Worm (Caenorhabditis elegans) whole organism, late embryonic: ENCODE data around the gene C04A2.15.
A peak's percentile ranks its signal among the peaks of the same experiment; 100 is the strongest.

Experiments used
- F13H6.1 ChIP-seq: sonication (generic microtip); optimal IDR thresholded peaks from 2 replicates; lab custom pipeline; 2016; ENCODE audit warnings: missing genetic modification characterization, missing compliant biosample characterization
- K02D7.2 ChIP-seq: sonication (generic microtip); optimal IDR thresholded peaks from 2 replicates; lab custom pipeline; 2017; ENCODE audit warnings: mild to moderate bottlenecking, missing genetic modification characterization, missing compliant biosample characterization
- K09A11.1 ChIP-seq: sonication (generic microtip); optimal IDR thresholded peaks from 2 replicates; lab custom pipeline; 2017; ENCODE audit warnings: antibody characterized with exemption, mild to moderate bottlenecking, missing genetic modification characterization, missing compliant biosample characterization; ENCODE audit not compliant: insufficient read depth
- T23F11.4 ChIP-seq: fragments of 200-800 bp; sonication (Bioruptor generic); optimal IDR thresholded peaks from 2 replicates; lab custom pipeline; 2018; ENCODE audit warnings: mild to moderate bottlenecking, missing genetic modification characterization, missing compliant biosample characterization
- Y22D7AL.16 ChIP-seq: sonication (generic microtip); optimal IDR thresholded peaks from 2 replicates; lab custom pipeline; 2016; ENCODE audit warnings: missing genetic modification characterization, missing compliant biosample characterization
- ahr-1 ChIP-seq: sonication (generic microtip); optimal IDR thresholded peaks from 2 replicates; lab custom pipeline; 2016; ENCODE audit warnings: missing genetic modification characterization, missing compliant biosample characterization
- ceh-14 ChIP-seq: sonication (generic microtip); optimal IDR thresholded peaks from 2 replicates; lab custom pipeline; 2016; ENCODE audit warnings: missing genotype, missing genetic modification characterization, missing compliant biosample characterization
- ceh-19 ChIP-seq: fragments of 200-800 bp; sonication (Bioruptor generic); optimal IDR thresholded peaks from 2 replicates; lab custom pipeline; 2018; ENCODE audit warnings: mild to moderate bottlenecking, missing genetic modification characterization, missing compliant biosample characterization
- ceh-2 ChIP-seq: sonication (generic microtip); optimal IDR thresholded peaks from 2 replicates; lab custom pipeline; 2016; ENCODE audit warnings: missing genotype, missing genetic modification characterization, missing compliant biosample characterization
- ceh-22 ChIP-seq: sonication (generic microtip); optimal IDR thresholded peaks from 2 replicates; lab custom pipeline; 2017; ENCODE audit warnings: missing biosample characterization, missing genetic modification characterization
- ceh-24 ChIP-seq: sonication (generic microtip); optimal IDR thresholded peaks from 2 replicates; lab custom pipeline; 2016; ENCODE audit warnings: mild to moderate bottlenecking, missing genetic modification characterization, missing compliant biosample characterization
- ceh-30 ChIP-seq: fragments of 150-350 bp; optimal IDR thresholded peaks from 2 replicates; lab custom pipeline; 2014; ENCODE audit warnings: missing biosample characterization, missing genetic modification characterization
- ceh-31 ChIP-seq: sonication (generic microtip); optimal IDR thresholded peaks from 2 replicates; lab custom pipeline; 2016; ENCODE audit warnings: missing genetic modification characterization, missing compliant biosample characterization
- ceh-45 ChIP-seq: fragments of 200-800 bp; sonication (Bioruptor generic); IDR thresholded peaks from 2 replicates; pipeline ENCODE4 v1.3.6; 2022; ENCODE audit warnings: missing genetic modification reagents, missing genetic modification characterization, missing compliant biosample characterization
- ceh-48 ChIP-seq: sonication (generic microtip); optimal IDR thresholded peaks from 2 replicates; lab custom pipeline; 2016; ENCODE audit warnings: missing genetic modification characterization, inconsistent platforms, missing compliant biosample characterization
- ceh-9 ChIP-seq: sonication (generic microtip); optimal IDR thresholded peaks from 2 replicates; lab custom pipeline; 2016; ENCODE audit warnings: mild to moderate bottlenecking, missing genetic modification characterization, inconsistent platforms, missing compliant biosample characterization
- che-1 ChIP-seq: sonication (generic microtip); optimal IDR thresholded peaks from 2 replicates; lab custom pipeline; 2016; ENCODE audit warnings: mild to moderate bottlenecking, missing genetic modification characterization, missing compliant biosample characterization
- dmd-4 ChIP-seq: sonication (generic microtip); optimal IDR thresholded peaks from 2 replicates; lab custom pipeline; 2016; ENCODE audit warnings: borderline replicate concordance, missing genetic modification characterization, missing compliant biosample characterization
- elt-2 ChIP-seq: sonication (generic microtip); optimal IDR thresholded peaks from 2 replicates; lab custom pipeline; 2016; ENCODE audit warnings: missing genetic modification reagents, missing genetic modification characterization, missing compliant biosample characterization
- elt-4 ChIP-seq: sonication (generic microtip); optimal IDR thresholded peaks from 2 replicates; lab custom pipeline; 2016; ENCODE audit warnings: missing genetic modification characterization, missing compliant biosample characterization
- ets-4 ChIP-seq: sonication (generic microtip); optimal IDR thresholded peaks from 2 replicates; lab custom pipeline; 2016; ENCODE audit warnings: missing genetic modification characterization, missing compliant biosample characterization
- hlh-15 ChIP-seq: sonication (generic microtip); optimal IDR thresholded peaks from 2 replicates; lab custom pipeline; 2016; ENCODE audit warnings: missing genetic modification characterization, missing compliant biosample characterization
- hlh-30 ChIP-seq: sonication (generic microtip); optimal IDR thresholded peaks from 2 replicates; lab custom pipeline; 2017; ENCODE audit warnings: antibody characterized with exemption, missing genetic modification characterization, missing compliant biosample characterization; ENCODE audit not compliant: insufficient read depth
- hlh-6 ChIP-seq: sonication (generic microtip); optimal IDR thresholded peaks from 2 replicates; lab custom pipeline; 2016; ENCODE audit warnings: missing genotype, missing genetic modification characterization, missing compliant biosample characterization
- lim-6 ChIP-seq: sonication (generic microtip); optimal IDR thresholded peaks from 2 replicates; lab custom pipeline; 2016; ENCODE audit warnings: missing genetic modification characterization, missing compliant biosample characterization
- madf-2 ChIP-seq: sonication (generic microtip); optimal IDR thresholded peaks from 2 replicates; lab custom pipeline; 2017; ENCODE audit warnings: missing genetic modification characterization, missing compliant biosample characterization
- nhr-11 ChIP-seq: fragments of 150-350 bp; optimal IDR thresholded peaks from 2 replicates; lab custom pipeline; 2014; ENCODE audit warnings: missing biosample characterization, missing genetic modification characterization
- nhr-232 ChIP-seq: sonication (generic microtip); optimal IDR thresholded peaks from 2 replicates; lab custom pipeline; 2016; ENCODE audit warnings: missing genetic modification characterization, missing compliant biosample characterization
- pag-3 ChIP-seq: sonication (generic microtip); optimal IDR thresholded peaks from 2 replicates; lab custom pipeline; 2016; ENCODE audit warnings: missing compliant biosample characterization, missing genetic modification characterization, borderline replicate concordance
- pax-1 ChIP-seq: fragments of 150-350 bp; optimal IDR thresholded peaks from 2 replicates; lab custom pipeline; 2014; ENCODE audit warnings: missing biosample characterization, missing genetic modification characterization
- pqm-1 ChIP-seq: sonication (generic microtip); optimal IDR thresholded peaks from 2 replicates; lab custom pipeline; 2016; ENCODE audit warnings: missing genetic modification characterization, missing compliant biosample characterization
- ref-2 ChIP-seq: sonication (generic microtip); optimal IDR thresholded peaks from 2 replicates; lab custom pipeline; 2016; ENCODE audit warnings: missing genetic modification characterization, missing compliant biosample characterization
- sdc-2 ChIP-seq: sonication (generic microtip); optimal IDR thresholded peaks from 2 replicates; lab custom pipeline; 2016; ENCODE audit warnings: missing genotype, missing genetic modification characterization, missing compliant biosample characterization
- syd-9 ChIP-seq: sonication (generic microtip); optimal IDR thresholded peaks from 2 replicates; lab custom pipeline; 2016; ENCODE audit warnings: mild to moderate bottlenecking, missing genetic modification characterization, moderate library complexity, missing compliant biosample characterization
- tbx-2 ChIP-seq: sonication (generic microtip); optimal IDR thresholded peaks from 2 replicates; lab custom pipeline; 2016; ENCODE audit warnings: missing genetic modification characterization, missing compliant biosample characterization
- ttx-3 ChIP-seq: sonication (generic microtip); optimal IDR thresholded peaks from 2 replicates; lab custom pipeline; 2016; ENCODE audit warnings: missing genetic modification reagents, missing genetic modification characterization, missing compliant biosample characterization
- unc-3 ChIP-seq, 2 experiments: fragments of 200-800 bp in 1 of 2; sonication (Bioruptor generic) in 1 of 2; sonication (generic microtip) in 1 of 2; conservative IDR thresholded peaks in 1 of 2; optimal IDR thresholded peaks in 1 of 2; 2 replicates each; pipeline versions ENCODE4 v1.3.6 to Lab custom; 2016 to 2022; ENCODE audit warnings: missing compliant biosample characterization in 2 of 2, missing genetic modification characterization in 2 of 2, missing genetic modification reagents in 1 of 2
- zip-5 ChIP-seq: sonication (generic microtip); optimal IDR thresholded peaks from 2 replicates; lab custom pipeline; 2016; ENCODE audit warnings: missing genetic modification characterization, missing compliant biosample characterization
- ztf-16 ChIP-seq: sonication (generic microtip); optimal IDR thresholded peaks from 2 replicates; lab custom pipeline; 2017; ENCODE audit warnings: missing genetic modification characterization, missing compliant biosample characterization

Gene C04A2.15

DNA sequence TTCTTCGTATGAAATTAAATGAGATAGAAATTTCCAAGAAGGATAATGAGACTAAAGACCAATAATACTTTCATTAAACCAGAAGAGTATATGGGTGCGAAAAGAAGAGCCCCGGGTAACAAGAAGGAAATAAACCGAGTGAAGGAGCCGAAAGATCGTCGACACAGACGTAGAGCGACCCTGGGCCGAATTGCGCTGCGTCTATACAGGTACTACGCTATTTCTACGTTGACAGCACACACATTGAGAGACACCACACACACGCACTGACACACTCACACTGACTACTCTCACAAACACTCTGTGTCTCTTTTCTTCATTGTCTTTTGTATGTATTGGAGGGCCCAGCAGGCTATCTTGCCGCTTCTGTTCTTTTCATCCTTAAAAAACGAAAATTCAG, 6.8 kb downstream of the C04A2.15 start (continued):
- TF ChIP-seq hlh-6 (tag; lab: Kevin White, UChicago) (peak; percentile 17), pax-1 (tag; lab: Kevin White, UChicago) (no peak), pag-3 (no peak), sdc-2 (no peak), tbx-2 (tag; lab: Kevin White, UChicago) (peak; percentile 82), ceh-48 (tag; lab: Kevin White, UChicago) (peak; percentile 9), ceh-24 (no peak), nhr-232 (tag; lab: Kevin White, UChicago) (peak; percentile 27), K02D7.2 (tag; lab: Kevin White, UChicago) (no peak), ceh-31 (tag; lab: Kevin White, UChicago) (peak; percentile 82), zip-5 (tag; lab: Kevin White, UChicago) (no peak), dmd-4 (no peak), K09A11.1 (peak; percentile 8), ceh-30 (tag; lab: Kevin White, UChicago) (peak; percentile 15), ref-2 (tag; lab: Kevin White, UChicago) (peak; percentile 48), ceh-14 (peak; percentile 22)

DNA sequence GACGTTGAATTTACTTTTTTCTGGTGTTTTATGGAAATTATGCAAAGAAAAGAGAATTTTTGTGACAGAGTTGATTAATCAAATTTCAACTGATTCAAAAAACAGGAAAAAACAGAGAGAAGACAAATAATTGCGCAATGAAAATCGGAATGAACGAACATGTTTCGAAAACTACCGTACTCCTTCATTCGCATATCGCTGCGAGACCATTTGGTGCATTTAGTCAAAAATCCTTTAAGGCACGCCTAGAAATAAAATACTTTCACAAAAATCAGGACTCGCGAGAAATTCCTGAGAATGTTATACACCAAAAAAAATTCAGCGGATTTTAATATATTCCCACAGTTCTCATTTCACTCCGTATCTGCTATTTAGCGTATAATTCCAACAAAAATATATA, 8.0 kb downstream of the C04A2.15 start:
- TF ChIP-seq elt-4 (no peak), che-1 (no peak), ttx-3 (no peak), ceh-45 (GFP tag; lab: Robert Waterston, UW) (no peak), ceh-48 (tag; lab: Kevin White, UChicago) (no peak), syd-9 (tag; lab: Kevin White, UChicago) (no peak), ceh-14 (no peak), lim-6 (no peak)

DNA sequence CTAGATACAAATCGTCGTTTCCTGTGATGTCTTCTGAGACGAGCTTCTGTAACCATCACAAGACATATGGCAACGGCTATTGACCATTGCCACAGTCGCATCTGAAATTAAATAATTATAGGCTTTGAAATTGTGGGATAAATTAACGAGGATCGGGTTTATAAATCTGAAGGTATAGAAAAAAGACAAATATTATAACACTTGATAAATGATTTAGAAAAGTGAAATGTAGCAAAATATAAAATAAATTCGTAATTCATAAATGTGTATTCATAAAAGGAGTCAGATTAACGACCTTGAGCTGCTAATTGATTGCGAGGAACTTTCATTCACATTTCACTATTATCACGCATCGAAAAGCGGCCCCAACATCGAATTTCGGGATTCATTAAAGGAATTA, 11.6 kb downstream of the C04A2.15 start, which contains the start of gene aff-1:
aff-1 (minus strand) TSS at position 101 of the 400 bp plus-strand sequence.
- TF ChIP-seq ceh-48 (tag; lab: Kevin White, UChicago): no peak
- no peak for TF ChIP-seq ceh-31 (tag; lab: Kevin White, UChicago)
- TF ChIP-seq hlh-30: no peak
- TF ChIP-seq unc-3 (GFP tag; conservative IDR thresholded peaks at IDR 0.05; lab: Robert Waterston, UW): no peak
- no peak for TF ChIP-seq unc-3 (tag; optimal IDR thresholded peaks at IDR 0.05; lab: Kevin White, UChicago)
- TF ChIP-seq ets-4 (tag; lab: Kevin White, UChicago): no peak
- no peak for TF ChIP-seq T23F11.4 (GFP tag; lab: Kevin White, UChicago)
- no peak for TF ChIP-seq syd-9 (tag; lab: Kevin White, UChicago)
- no peak for TF ChIP-seq hlh-15 (tag; lab: Kevin White, UChicago)
- no peak for TF ChIP-seq ceh-19
- TF ChIP-seq ceh-22 (tag; lab: Kevin White, UChicago): no peak
- TF ChIP-seq F13H6.1: no peak

DNA sequence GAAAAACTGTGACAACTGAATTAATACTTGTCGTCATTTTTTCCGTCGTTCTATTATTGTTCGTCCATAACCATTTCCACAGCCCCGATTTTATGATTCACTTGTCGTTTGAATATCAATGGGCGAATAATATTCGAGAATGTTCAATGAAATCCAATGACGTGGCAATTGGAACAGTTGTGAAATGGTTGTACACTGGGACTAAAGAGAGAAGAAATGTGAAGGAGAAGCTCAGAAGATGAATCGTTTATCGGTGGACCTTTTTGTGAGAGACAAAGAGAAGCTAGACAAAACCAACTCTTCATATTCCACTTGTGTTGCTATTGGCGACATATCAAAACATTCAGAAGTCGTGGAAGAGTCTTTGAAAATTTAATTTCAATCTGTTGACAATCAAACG, 18.8 kb downstream of the C04A2.15 start, which contains the start of gene clhm-1:
clhm-1 (minus strand) TSS at position 207 of the 400 bp plus-strand sequence.
- TF ChIP-seq pqm-1 (tag; lab: Kevin White, UChicago) (no peak), nhr-11 (tag; lab: Kevin White, UChicago) (no peak), Y22D7AL.16 (no peak), pag-3 (no peak), hlh-15 (tag; lab: Kevin White, UChicago) (no peak), hlh-6 (tag; lab: Kevin White, UChicago) (no peak), K02D7.2 (tag; lab: Kevin White, UChicago) (no peak), F13H6.1 (no peak), ahr-1 (tag; lab: Kevin White, UChicago) (no peak), ceh-2 (tag; lab: Kevin White, UChicago) (no peak), ttx-3 (no peak), elt-2 (no peak), ceh-9 (tag; lab: Kevin White, UChicago) (no peak), dmd-4 (no peak), K09A11.1 (no peak), madf-2 (tag; lab: Kevin White, UChicago) (no peak), ztf-16 (tag; lab: Kevin White, UChicago) (no peak), tbx-2 (tag; lab: Kevin White, UChicago) (no peak), ceh-22 (tag; lab: Kevin White, UChicago) (no peak), unc-3 (GFP tag; conservative IDR thresholded peaks at IDR 0.05; lab: Robert Waterston, UW) (no peak), unc-3 (tag; optimal IDR thresholded peaks at IDR 0.05; lab: Kevin White, UChicago) (no peak)
